Fruit fly (Drosophila melanogaster): ENCODE results near the gene Wdr82.

The Wdr82 gene

dm6 chr2L:8389231-8389630 is 15.0 kb downstream of the Wdr82 start, which contains the start of gene CG42819:
CG42819 (minus strand) TSS chr2L:8389331.
- no peak for TF ChIP-seq CG16779 (tag; optimal IDR thresholded peaks at IDR 0.05)
- TF ChIP-seq acj6 (GFP tag; optimal IDR thresholded peaks at IDR 0.05): no peak
- no peak for TF ChIP-seq CG32006 (GFP tag; optimal IDR thresholded peaks at IDR 0.05)
- TF ChIP-seq fkh (GFP tag; optimal IDR thresholded peaks at IDR 0.05): no peak

dm6 chr2L:8392298-8392697 is 18.0 kb downstream of the Wdr82 start, which contains the start of gene CG42820:
CG42820 (minus strand) TSS chr2L:8392398.
- TF ChIP-seq Lpt (GFP tag; optimal IDR thresholded peaks at IDR 0.05): no peak

- TF ChIP-seq Ets21C (GFP tag; optimal IDR thresholded peaks at IDR 0.05) (no peak), Sox14 (GFP tag; optimal IDR thresholded peaks at IDR 0.05) (no peak), fd59A (GFP tag; optimal IDR thresholded peaks at IDR 0.05) (no peak), CG31627 (GFP tag; optimal IDR thresholded peaks at IDR 0.05) (no peak), CG8319 (GFP tag; optimal IDR thresholded peaks at IDR 0.05) (no peak), CG6792 (GFP tag; optimal IDR thresholded peaks at IDR 0.05) (no peak), OdsH (GFP tag; optimal IDR thresholded peaks at IDR 0.05) (no peak), dsx (GFP tag; optimal IDR thresholded peaks at IDR 0.05; ENCODE audit: poor library complexity, severe bottlenecking) (no peak), Gug (GFP tag; IDR thresholded peaks at IDR 0.05) (no peak), pdm3 (GFP tag; optimal IDR thresholded peaks at IDR 0.05) (no peak), CG15336 (GFP tag; IDR thresholded peaks at IDR 0.05) (no peak), CG1621 (tag; optimal IDR thresholded peaks at IDR 0.05) (no peak)
Measured at dm6 chr2L:8393122-8393521, 18.9 kb downstream of the Wdr82 start, which contains the start of gene Acp29AB. Acp29AB (minus strand) TSS chr2L:8393222.

dm6 chr2L:8394180-8394579 is 19.9 kb downstream of the Wdr82 start, which contains the start of gene lectin-29Ca:
lectin-29Ca (minus strand) TSS chr2L:8394280.
- TF ChIP-seq topi (GFP tag; optimal IDR thresholded peaks at IDR 0.05) (no peak), Gug (GFP tag; IDR thresholded peaks at IDR 0.05) (no peak), CG9139 (GFP tag; optimal IDR thresholded peaks at IDR 0.05) (no peak), Smox (GFP tag; optimal IDR thresholded peaks at IDR 0.05) (no peak), Ets96B (tag; optimal IDR thresholded peaks at IDR 0.05) (no peak), esn (GFP tag; optimal IDR thresholded peaks at IDR 0.05) (no peak), lz (GFP tag; optimal IDR thresholded peaks at IDR 0.05) (no peak), CG1621 (tag; optimal IDR thresholded peaks at IDR 0.05) (no peak), svp (GFP tag) (no peak), Eip93F (GFP tag; optimal IDR thresholded peaks at IDR 0.05) (no peak), CG8119 (GFP tag; IDR thresholded peaks at IDR 0.05) (no peak), Hr4 (GFP tag; optimal IDR thresholded peaks at IDR 0.05) (no peak), CG15336 (GFP tag; IDR thresholded peaks at IDR 0.05) (no peak), Sox15 (GFP tag; optimal IDR thresholded peaks at IDR 0.05) (no peak)

dm6 chr2L:8394840-8395239 is 20.6 kb downstream of the Wdr82 start, which contains the start of gene Peritrophin-15b:
Peritrophin-15b (minus strand) TSS chr2L:8394940.
- TF ChIP-seq CG15336 (GFP tag; IDR thresholded peaks at IDR 0.05) (no peak), eg (GFP tag; IDR thresholded peaks at IDR 0.05) (no peak), Eip75B (GFP tag; optimal IDR thresholded peaks at IDR 0.05) (no peak), CG9139 (GFP tag; optimal IDR thresholded peaks at IDR 0.05) (no peak), Hr38 (GFP tag; optimal IDR thresholded peaks at IDR 0.05) (no peak), CG11294 (GFP tag; IDR thresholded peaks at IDR 0.05) (no peak), dsx (GFP tag; optimal IDR thresholded peaks at IDR 0.05; ENCODE audit: poor library complexity, severe bottlenecking) (no peak), Sox102F (GFP tag; optimal IDR thresholded peaks at IDR 0.05) (no peak), ss (GFP tag; optimal IDR thresholded peaks at IDR 0.05) (no peak), CG3032 (tag; optimal IDR thresholded peaks at IDR 0.05) (no peak), fd85E (GFP tag; optimal IDR thresholded peaks at IDR 0.05) (no peak), CG4318 (GFP tag; optimal IDR thresholded peaks at IDR 0.05) (no peak), net (GFP tag; optimal IDR thresholded peaks at IDR 0.05) (no peak), salr (GFP tag; optimal IDR thresholded peaks at IDR 0.05) (no peak), spab (GFP tag; optimal IDR thresholded peaks at IDR 0.05) (no peak), CG6854 (GFP tag; optimal IDR thresholded peaks at IDR 0.05) (no peak), CG32006 (GFP tag; optimal IDR thresholded peaks at IDR 0.05) (no peak), Eip93F (GFP tag; optimal IDR thresholded peaks at IDR 0.05) (no peak)

Data from whole organism, prepupa.